Fruit fly (Drosophila melanogaster): ENCODE results near the gene CG1835.

CG1835 gene

dm6 chrX:20631160-20631559 lies 30.6 kb upstream of the CG1835 start (continued):
- TF ChIP-seq Doc3 (GFP tag; IDR thresholded peaks at IDR 0.05; ENCODE audit: partially characterized antibody) (no peak), Doc2 (GFP tag; IDR thresholded peaks at IDR 0.05) (no peak), CG15269 (tag; optimal IDR thresholded peaks at IDR 0.05) (peak; percentile 66), CG11398 (GFP tag; optimal IDR thresholded peaks at IDR 0.05) (no peak), vfl (GFP tag; optimal IDR thresholded peaks at IDR 0.05) (no peak), tx (GFP tag; optimal IDR thresholded peaks at IDR 0.05) (peak; percentile 27), CG30403 (GFP tag; optimal IDR thresholded peaks at IDR 0.05) (peak; percentile 58), pho (GFP tag; optimal IDR thresholded peaks at IDR 0.05) (no peak), mld (GFP tag; IDR thresholded peaks at IDR 0.05; ENCODE audit: partially characterized antibody) (no peak), CG18011 (GFP tag; optimal IDR thresholded peaks at IDR 0.05) (no peak), pita (GFP tag; optimal IDR thresholded peaks at IDR 0.05) (no peak), CG17385 (GFP tag; optimal IDR thresholded peaks at IDR 0.05) (peak; percentile 49), Max (GFP tag; optimal IDR thresholded peaks at IDR 0.05) (peak; percentile 33), CG17802 (tag; optimal IDR thresholded peaks at IDR 0.05) (no peak), CG10274 (GFP tag; optimal IDR thresholded peaks at IDR 0.05) (peak; percentile 7), Sin3A (optimal IDR thresholded peaks at IDR 0.05) (no peak), CG18599 (GFP tag; optimal IDR thresholded peaks at IDR 0.05) (peak; percentile 59), HLH3B (GFP tag; IDR thresholded peaks at IDR 0.05) (no peak), lilli (GFP tag; optimal IDR thresholded peaks at IDR 0.05) (peak; percentile 2), CG17912 (GFP tag; optimal IDR thresholded peaks at IDR 0.05) (no peak), CG9876 (GFP tag; optimal IDR thresholded peaks at IDR 0.05) (no peak), NFAT (GFP tag; IDR thresholded peaks at IDR 0.05) (no peak), nerfin-1 (tag; optimal IDR thresholded peaks at IDR 0.05) (peak; percentile 37), CG10979 (tag; optimal IDR thresholded peaks at IDR 0.05) (peak; percentile 61), CG11696 (GFP tag; IDR thresholded peaks at IDR 0.05) (peak; percentile 63), slbo (GFP tag; IDR thresholded peaks at IDR 0.05) (peak; percentile 52), Oaz (GFP tag; IDR thresholded peaks at IDR 0.05) (no peak), knrl (GFP tag; IDR thresholded peaks at IDR 0.05; ENCODE audit: partially characterized antibody) (no peak), org-1 (GFP tag; optimal IDR thresholded peaks at IDR 0.05) (peak; percentile 19), CG12236 (GFP tag; optimal IDR thresholded peaks at IDR 0.05) (no peak), Scr (GFP tag; IDR thresholded peaks at IDR 0.05; ENCODE audit: partially characterized antibody) (no peak), pum (GFP tag; optimal IDR thresholded peaks at IDR 0.05) (peak; percentile 38), Hand (GFP tag; optimal IDR thresholded peaks at IDR 0.05) (peak; percentile 5), CG13424 (tag; optimal IDR thresholded peaks at IDR 0.05) (peak; percentile 73), sens-2 (GFP tag; IDR thresholded peaks at IDR 0.05) (no peak), disco-r (GFP tag; optimal IDR thresholded peaks at IDR 0.05) (no peak), stc (GFP tag; IDR thresholded peaks at IDR 0.05) (no peak), Opbp (GFP tag; IDR thresholded peaks at IDR 0.05; ENCODE audit: partially characterized antibody) (no peak), CG15073 (GFP tag; optimal IDR thresholded peaks at IDR 0.05) (no peak), Fer3 (tag; optimal IDR thresholded peaks at IDR 0.05) (peak; percentile 16), Oli (tag; optimal IDR thresholded peaks at IDR 0.05) (peak; percentile 64), Atf3 (GFP tag; optimal IDR thresholded peaks at IDR 0.05) (no peak), gcm (GFP tag; optimal IDR thresholded peaks at IDR 0.05) (no peak), CG8944 (GFP tag; optimal IDR thresholded peaks at IDR 0.05) (peak; percentile 31), HmgZ (tag; optimal IDR thresholded peaks at IDR 0.05) (no peak), ERR (GFP tag; optimal IDR thresholded peaks at IDR 0.05) (no peak), onecut (GFP tag; IDR thresholded peaks at IDR 0.05) (no peak), dati (GFP tag; IDR thresholded peaks at IDR 0.05) (no peak), CG4282 (GFP tag; optimal IDR thresholded peaks at IDR 0.05) (no peak), btn (GFP tag; optimal IDR thresholded peaks at IDR 0.05) (no peak), CG10959 (GFP tag; IDR thresholded peaks at IDR 0.05) (no peak), bigmax (GFP tag; optimal IDR thresholded peaks at IDR 0.05) (no peak)
